Worm (Caenorhabditis elegans) whole organism, L4 larva: Measurements from ENCODE around the gene lgc-10.

ENCODE experiments used
- F10B5.3 ChIP-seq: sonication (generic microtip); optimal IDR thresholded peaks from 2 replicates; lab custom pipeline; 2016; ENCODE audit warnings: mild to moderate bottlenecking, missing genetic modification characterization, missing compliant biosample characterization
- F37D6.2 ChIP-seq: sonication (generic microtip); optimal IDR thresholded peaks from 2 replicates; lab custom pipeline; 2016; ENCODE audit warnings: mild to moderate bottlenecking, missing genetic modification characterization, missing compliant biosample characterization
- T26A8.4 ChIP-seq: fragments of 200-800 bp; sonication (Bioruptor generic); IDR thresholded peaks from 2 replicates; pipeline ENCODE4 v1.3.6; 2022; ENCODE audit warnings: missing genetic modification characterization, missing compliant biosample characterization
- ZK337.2 ChIP-seq: fragments of 200-800 bp; sonication (Bioruptor generic); IDR thresholded peaks from 2 replicates; pipeline ENCODE4 v1.3.6; 2022; ENCODE audit warnings: missing genetic modification reagents, missing genetic modification characterization, missing compliant biosample characterization
- aha-1 ChIP-seq: fragments of 150-350 bp; peaks from one replicate; lab custom pipeline; 2014; ENCODE audit warnings: missing biosample characterization, missing genetic modification characterization
- aly-2 ChIP-seq: sonication (generic microtip); optimal IDR thresholded peaks from 2 replicates; lab custom pipeline; 2018; ENCODE audit warnings: missing biosample characterization, missing genetic modification characterization
- ceh-20 ChIP-seq: fragments of 200-800 bp; sonication (Bioruptor generic); IDR thresholded peaks from 2 replicates; pipeline ENCODE4 v1.3.6; 2022; ENCODE audit warnings: missing genetic modification reagents, missing genetic modification characterization, missing compliant biosample characterization
- ceh-32 ChIP-seq: sonication (generic microtip); optimal IDR thresholded peaks from 2 replicates; lab custom pipeline; 2016; ENCODE audit warnings: mild to moderate bottlenecking, missing genetic modification characterization, missing compliant biosample characterization; ENCODE audit not compliant: poor library complexity
- ceh-44 ChIP-seq: fragments of 200-800 bp; sonication (Bioruptor generic); IDR thresholded peaks from 2 replicates; pipeline ENCODE4 v1.3.6; 2022; ENCODE audit warnings: missing genetic modification reagents, missing genetic modification characterization, missing compliant biosample characterization
- ces-1 ChIP-seq: fragments of 150-350 bp; sonication (generic microtip); optimal IDR thresholded peaks from 4 replicates; lab custom pipeline; 2014; ENCODE audit warnings: missing biosample characterization, missing genetic modification reagents, missing genetic modification characterization
- ctbp-1 ChIP-seq: fragments of 200-800 bp; sonication (Bioruptor generic); IDR thresholded peaks from 2 replicates; pipeline ENCODE4 v1.3.6; 2022; ENCODE audit warnings: missing genetic modification reagents, missing genetic modification characterization, missing compliant biosample characterization
- daf-16 ChIP-seq, 3 experiments: sonication (generic microtip); optimal IDR thresholded peaks; 2 replicates each; lab custom pipeline; 2016 to 2017; ENCODE audit warnings: missing genetic modification characterization in 3 of 3, missing genetic modification reagents in 3 of 3, mild to moderate bottlenecking in 2 of 3, missing compliant biosample characterization in 2 of 3, missing biosample characterization in 1 of 3, moderate library complexity in 1 of 3
- daf-19 ChIP-seq: fragments of 200-800 bp; sonication (Bioruptor generic); conservative IDR thresholded peaks from 2 replicates; pipeline ENCODE4 v1.3.6; 2022; ENCODE audit warnings: missing genetic modification characterization, missing compliant biosample characterization
- dmd-8 ChIP-seq: fragments of 200-800 bp; sonication (Bioruptor generic); IDR thresholded peaks from 2 replicates; pipeline ENCODE4 v1.3.6; 2022; ENCODE audit warnings: missing genetic modification characterization, missing compliant biosample characterization
- dve-1 ChIP-seq: sonication (generic microtip); optimal IDR thresholded peaks from 2 replicates; lab custom pipeline; 2017; ENCODE audit warnings: antibody characterized with exemption, mild to moderate bottlenecking, missing genetic modification characterization, missing compliant biosample characterization; ENCODE audit not compliant: insufficient read depth
- hlh-30 ChIP-seq: sonication (generic microtip); optimal IDR thresholded peaks from 2 replicates; lab custom pipeline; 2017; ENCODE audit warnings: antibody characterized with exemption, mild to moderate bottlenecking, missing genetic modification characterization, missing compliant biosample characterization; ENCODE audit not compliant: insufficient read depth
- jun-1 ChIP-seq: fragments of 150-350 bp; optimal IDR thresholded peaks from 2 replicates; lab custom pipeline; 2014; ENCODE audit warnings: missing biosample characterization, missing genetic modification reagents, missing genetic modification characterization
- lim-7 ChIP-seq: fragments of 200-800 bp; sonication (Bioruptor generic); IDR thresholded peaks from 2 replicates; pipeline ENCODE4 v1.3.6; 2022; ENCODE audit warnings: missing genetic modification characterization, missing compliant biosample characterization
- lin-38 ChIP-seq: fragments of 200-800 bp; sonication (Bioruptor generic); IDR thresholded peaks from 2 replicates; pipeline ENCODE4 v1.3.6; 2022; ENCODE audit warnings: missing genetic modification reagents, missing genetic modification characterization, missing compliant biosample characterization
- madf-5 ChIP-seq, 2 experiments: fragments of 200-800 bp; sonication (Bioruptor generic); IDR thresholded peaks; 2 replicates each; pipeline ENCODE4 v1.3.6; 2022; ENCODE audit warnings: missing compliant biosample characterization in 2 of 2, missing genetic modification characterization in 2 of 2
- mep-1 ChIP-seq: fragments of 150-350 bp; sonication (generic microtip); optimal IDR thresholded peaks from 3 replicates; lab custom pipeline; 2014; ENCODE audit warnings: missing biosample characterization, missing genetic modification characterization
- mes-2 ChIP-seq: sonication (generic microtip); optimal IDR thresholded peaks from 2 replicates; lab custom pipeline; 2016; ENCODE audit warnings: missing genotype, mild to moderate bottlenecking, missing genetic modification characterization, missing compliant biosample characterization; ENCODE audit not compliant: poor library complexity, severe bottlenecking
- mxl-2 ChIP-seq: fragments of 200-800 bp; sonication (Bioruptor generic); conservative IDR thresholded peaks from 2 replicates; pipeline ENCODE4 v1.3.6; 2022; ENCODE audit warnings: missing genetic modification reagents, missing genetic modification characterization, missing compliant biosample characterization
- nhr-41 ChIP-seq: fragments of 200-800 bp; sonication (Bioruptor generic); IDR thresholded peaks from 2 replicates; pipeline ENCODE4 v1.3.6; 2022; ENCODE audit warnings: missing genetic modification reagents, missing genetic modification characterization, missing compliant biosample characterization
- nhr-42 ChIP-seq: fragments of 200-800 bp; sonication (Bioruptor generic); IDR thresholded peaks from 2 replicates; pipeline ENCODE4 v1.3.6; 2022; ENCODE audit warnings: missing genetic modification characterization, missing compliant biosample characterization
- nhr-76 ChIP-seq: fragments of 150-350 bp; optimal IDR thresholded peaks from 2 replicates; lab custom pipeline; 2014; ENCODE audit warnings: missing biosample characterization, missing genetic modification characterization
- rbr-2 ChIP-seq: sonication (generic microtip); optimal IDR thresholded peaks from 2 replicates; lab custom pipeline; 2016; ENCODE audit warnings: missing genotype, missing genetic modification characterization, missing compliant biosample characterization
- saeg-2 ChIP-seq: fragments of 200-800 bp; sonication (Bioruptor generic); IDR thresholded peaks from 2 replicates; pipeline ENCODE4 v1.3.6; 2022; ENCODE audit warnings: missing genetic modification reagents, missing genetic modification characterization, missing compliant biosample characterization
- skn-1 ChIP-seq: fragments of 150-350 bp; optimal IDR thresholded peaks from 2 replicates; lab custom pipeline; 2014; ENCODE audit warnings: missing biosample characterization, missing genetic modification characterization
- snpc-1.2 ChIP-seq: fragments of 200-800 bp; sonication (Bioruptor generic); IDR thresholded peaks from 2 replicates; pipeline ENCODE4 v1.3.6; 2022; ENCODE audit warnings: missing genetic modification reagents, missing genetic modification characterization, missing compliant biosample characterization
- spr-3 ChIP-seq: fragments of 200-800 bp; sonication (Bioruptor generic); optimal IDR thresholded peaks from 2 replicates; lab custom pipeline; 2018; ENCODE audit warnings: mild to moderate bottlenecking, missing genetic modification characterization, missing compliant biosample characterization
- tag-97 ChIP-seq: fragments of 200-800 bp; sonication (Bioruptor generic); IDR thresholded peaks from 2 replicates; pipeline ENCODE4 v1.3.6; 2022; ENCODE audit warnings: missing genetic modification characterization, missing compliant biosample characterization
- tra-1 ChIP-seq: fragments of 200-800 bp; sonication (Bioruptor generic); IDR thresholded peaks from 2 replicates; pipeline ENCODE4 v1.3.6; 2022; ENCODE audit warnings: missing genetic modification reagents, missing genetic modification characterization, missing compliant biosample characterization
- unc-39 ChIP-seq: sonication (generic microtip); optimal IDR thresholded peaks from 2 replicates; lab custom pipeline; 2017; ENCODE audit warnings: missing biosample characterization, missing genetic modification characterization
- unc-62 ChIP-seq, 3 experiments: fragments of 150-350 bp in 1 of 3; sonication (generic microtip); optimal IDR thresholded peaks in 2 of 3; peaks in 1 of 3; 1 replicate in 1 of 3; 2 replicates in 2 of 3; lab custom pipeline; 2014 to 2017; ENCODE audit warnings: missing biosample characterization in 3 of 3, missing genetic modification characterization in 3 of 3, missing genetic modification reagents in 3 of 3, missing genotype in 1 of 3
- vab-7 ChIP-seq: fragments of 200-800 bp; sonication (Bioruptor generic); IDR thresholded peaks from 2 replicates; pipeline ENCODE4 v1.3.6; 2022; ENCODE audit warnings: missing genetic modification reagents, missing genetic modification characterization, missing compliant biosample characterization
- zfp-3 ChIP-seq: fragments of 200-800 bp; sonication (Bioruptor generic); conservative IDR thresholded peaks from 2 replicates; pipeline ENCODE4 v1.3.6; 2022; ENCODE audit warnings: missing genetic modification reagents, missing genetic modification characterization, missing compliant biosample characterization
- zip-2 ChIP-seq: fragments of 150-350 bp; optimal IDR thresholded peaks from 2 replicates; lab custom pipeline; 2014; ENCODE audit warnings: missing biosample characterization, missing genetic modification characterization
- ztf-11 ChIP-seq: fragments of 150-350 bp; optimal IDR thresholded peaks from 2 replicates; lab custom pipeline; 2014; ENCODE audit warnings: missing biosample characterization, missing genetic modification characterization
- ztf-7 ChIP-seq: fragments of 150-350 bp; optimal IDR thresholded peaks from 2 replicates; lab custom pipeline; 2014; ENCODE audit warnings: missing biosample characterization, missing genetic modification characterization

lgc-10 gene

ce11 chrIV:6473140-6473539 is 15.8 kb upstream of the lgc-10 start, which contains the start of gene Y73B6BL.27:
TSS of gene Y73B6BL.27 (minus strand) at chrIV:6473240.
- TF ChIP-seq skn-1 (tag; lab: Kevin White, UChicago) (no peak), dmd-8 (GFP tag; lab: Robert Waterston, UW) (no peak), nhr-76 (tag; lab: Kevin White, UChicago) (no peak), dve-1 (tag; lab: Kevin White, UChicago) (no peak), ceh-32 (tag; lab: Kevin White, UChicago) (no peak), nhr-42 (GFP tag; lab: Robert Waterston, UW) (no peak), tra-1 (GFP tag; lab: Robert Waterston, UW) (no peak)

ce11 chrIV:6471216-6471615 is 13.8 kb upstream of the lgc-10 start, which contains the start of gene tmed-13:
TSS of gene tmed-13 (minus strand) at chrIV:6471384.
- TF ChIP-seq ceh-32 (tag; lab: Kevin White, UChicago) = no peak
- TF ChIP-seq, all 104 proteins: peak for 0

ce11 chrIV:6464005-6464404 is 6.6 kb upstream of the lgc-10 start, which contains the start of gene acr-25:
TSS of gene acr-25 (plus strand) at chrIV:6464305.
- no peak for TF ChIP-seq ctbp-1
- no peak for TF ChIP-seq zfp-3 (GFP tag; lab: Robert Waterston, UW)
- no peak for TF ChIP-seq nhr-41 (GFP tag; lab: Robert Waterston, UW)
- TF ChIP-seq rbr-2 (tag; lab: Kevin White, UChicago) = no peak
- no peak for TF ChIP-seq ceh-44 (GFP tag; lab: Robert Waterston, UW)
- TF ChIP-seq aly-2 = no peak
- TF ChIP-seq tag-97 (GFP tag; lab: Robert Waterston, UW) = no peak
- no peak for TF ChIP-seq lin-38 (GFP tag; lab: Robert Waterston, UW)
- TF ChIP-seq F10B5.3 (tag; lab: Kevin White, UChicago) = no peak
- no peak for TF ChIP-seq unc-39 (tag; lab: Kevin White, UChicago)
- no peak for TF ChIP-seq madf-5 (GFP tag; IDR thresholded peaks at IDR 0.05; lab: Robert Waterston, UW)
- TF ChIP-seq T26A8.4 (GFP tag; lab: Robert Waterston, UW) = no peak
- no peak for TF ChIP-seq saeg-2
- no peak for TF ChIP-seq daf-19 (GFP tag; lab: Robert Waterston, UW)
- TF ChIP-seq mxl-2 = no peak
- TF ChIP-seq hlh-30 (tag; lab: Kevin White, UChicago) = no peak
- no peak for TF ChIP-seq dmd-8 (GFP tag; lab: Robert Waterston, UW)
- no peak for TF ChIP-seq F37D6.2 (tag; lab: Kevin White, UChicago)
- TF ChIP-seq vab-7 = no peak

DNA sequence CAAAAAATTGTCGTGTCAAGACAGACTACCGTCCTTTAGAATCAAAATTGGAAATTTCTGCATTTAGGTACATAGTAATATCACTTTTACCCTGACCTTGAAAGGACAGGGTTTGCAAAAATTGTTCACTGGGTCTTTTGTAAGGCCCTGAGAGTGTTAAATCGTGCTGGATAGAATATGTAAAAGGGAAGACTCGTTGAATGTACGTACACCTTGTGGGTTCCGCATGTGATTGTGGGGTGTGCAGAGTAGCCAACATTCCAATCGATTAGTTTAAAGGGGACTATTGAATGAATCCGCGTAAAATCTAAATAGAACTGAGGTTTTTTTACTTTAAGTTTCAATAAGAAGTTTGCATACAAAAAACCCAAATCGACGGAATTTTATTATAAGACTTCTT is 3.2 kb upstream of the lgc-10 start:
- TF ChIP-seq lim-7 (no peak), snpc-1.2 (GFP tag; lab: Robert Waterston, UW) (peak; percentile 87), spr-3 (GFP tag; lab: Kevin White, UChicago) (no peak), lin-38 (GFP tag; lab: Robert Waterston, UW) (no peak)

DNA sequence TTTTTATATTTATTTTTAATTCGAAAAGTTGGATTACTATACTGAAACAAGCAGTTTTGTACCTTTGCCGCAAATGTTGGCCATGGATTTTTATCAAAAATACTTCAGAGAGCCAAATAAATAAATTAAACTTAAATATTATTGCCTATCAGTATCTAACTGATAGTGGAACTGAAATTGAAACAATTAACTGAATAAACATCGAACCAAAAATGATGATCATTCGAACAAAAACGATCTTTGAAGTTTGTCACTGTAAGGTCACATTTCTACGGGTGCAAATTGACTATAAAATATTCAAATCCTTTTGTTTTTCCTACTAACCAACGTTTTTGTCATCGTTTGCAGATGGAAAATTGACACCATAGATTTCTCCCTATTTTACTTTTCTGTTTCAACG is 14.4 kb downstream of the lgc-10 start:
- peak; percentile 23 for TF ChIP-seq dve-1 (tag; lab: Kevin White, UChicago)
- no peak for TF ChIP-seq unc-62 (GFP tag; optimal IDR thresholded peaks at IDR 0.05 in 1 of 2; lab: Kevin White, UChicago)
- TF ChIP-seq unc-62 (tag; optimal IDR thresholded peaks at IDR 0.05; lab: Kevin White, UChicago) = no peak
- no peak for TF ChIP-seq ces-1 (GFP tag; lab: Kevin White, UChicago)
- no peak for TF ChIP-seq ztf-7
- TF ChIP-seq skn-1 (tag; lab: Kevin White, UChicago) = no peak
- TF ChIP-seq ztf-11 (tag; lab: Kevin White, UChicago) = no peak
- no peak for TF ChIP-seq mes-2
- TF ChIP-seq mep-1 (tag; lab: Kevin White, UChicago) = no peak
- TF ChIP-seq ZK337.2 (GFP tag; lab: Robert Waterston, UW) = no peak
- peak; percentile 6 for TF ChIP-seq aha-1 (tag; lab: Kevin White, UChicago)
- no peak for TF ChIP-seq daf-19 (GFP tag; lab: Robert Waterston, UW)
- TF ChIP-seq lin-38 (GFP tag; lab: Robert Waterston, UW) = no peak
- no peak for TF ChIP-seq zip-2 (tag; lab: Kevin White, UChicago)
- TF ChIP-seq hlh-30 (tag; lab: Kevin White, UChicago) = no peak
- TF ChIP-seq daf-16 (GFP tag; optimal IDR thresholded peaks at IDR 0.05; lab: Kevin White, UChicago) = no peak
- peak; percentile 79 for TF ChIP-seq daf-16 (tag; optimal IDR thresholded peaks at IDR 0.05; lab: Kevin White, UChicago)
- TF ChIP-seq jun-1 (tag; lab: Kevin White, UChicago) = no peak
- TF ChIP-seq ceh-20 = no peak
